Worm (Caenorhabditis elegans): ENCODE measurements around the gene R02F2.10.

R02F2.10 gene

DNA sequence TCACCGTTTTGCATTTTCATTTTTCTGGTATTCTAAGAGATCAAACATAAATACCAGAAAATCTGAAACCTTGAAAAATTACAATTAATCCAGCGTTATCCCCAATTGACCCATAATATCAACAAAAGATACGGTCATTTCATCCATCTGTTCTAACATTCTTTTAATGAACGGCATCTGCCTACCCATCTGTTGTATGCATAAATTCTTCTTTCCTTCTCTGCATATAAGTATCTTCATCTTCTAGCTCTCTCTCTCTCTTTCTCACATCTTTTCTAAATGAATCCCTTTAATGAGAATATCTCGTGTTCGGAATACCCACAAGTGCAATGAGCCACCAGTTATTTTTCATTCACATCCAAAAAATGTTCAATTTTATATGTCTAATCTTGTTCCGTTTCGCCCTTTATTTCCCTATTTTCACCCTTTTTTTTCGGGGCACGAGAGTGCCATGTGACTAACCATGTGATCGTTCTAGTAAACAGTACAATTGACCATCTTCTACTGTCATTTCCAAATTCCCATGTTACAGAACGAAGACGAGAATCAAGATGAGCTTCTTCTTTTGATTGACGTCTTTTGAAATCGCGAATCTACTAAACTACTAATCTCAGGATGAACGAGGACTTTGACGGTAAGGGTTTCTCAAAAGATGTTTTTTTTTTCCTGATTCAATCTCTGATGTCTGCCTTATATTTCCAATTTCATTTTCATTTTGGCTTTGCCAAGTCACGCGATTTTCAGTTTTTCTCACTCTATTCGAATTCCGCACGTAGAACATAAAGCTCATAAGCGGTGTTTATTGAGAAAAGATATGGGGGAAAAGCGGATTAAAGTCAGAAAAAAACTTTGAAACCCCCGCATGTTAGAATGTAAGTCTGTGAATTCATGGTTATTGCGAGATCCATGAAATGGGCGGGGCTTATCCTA is 23.5 kb downstream of the R02F2.10 start, which contains the start of gene R02F2.1 (continued):
- TF ChIP-seq aha-1 (tag) (peak; percentile 83), zip-11 (GFP tag; IDR thresholded peaks at IDR 0.05) (no peak), ama-1 (optimal IDR thresholded peaks at IDR 0.05) (peak; percentile 36), hlh-30 (tag; optimal IDR thresholded peaks at IDR 0.05; ENCODE audit: insufficient read depth) (peak; percentile 90), unc-130 (GFP tag; optimal IDR thresholded peaks at IDR 0.05) (no peak), dve-1 (tag; optimal IDR thresholded peaks at IDR 0.05; ENCODE audit: insufficient read depth) (peak; percentile 59), hlh-11 (tag; optimal IDR thresholded peaks at IDR 0.05) (peak; percentile 30), hif-1 (tag; optimal IDR thresholded peaks at IDR 0.05) (peak in 1 of 2 experiments; percentile 38)

DNA sequence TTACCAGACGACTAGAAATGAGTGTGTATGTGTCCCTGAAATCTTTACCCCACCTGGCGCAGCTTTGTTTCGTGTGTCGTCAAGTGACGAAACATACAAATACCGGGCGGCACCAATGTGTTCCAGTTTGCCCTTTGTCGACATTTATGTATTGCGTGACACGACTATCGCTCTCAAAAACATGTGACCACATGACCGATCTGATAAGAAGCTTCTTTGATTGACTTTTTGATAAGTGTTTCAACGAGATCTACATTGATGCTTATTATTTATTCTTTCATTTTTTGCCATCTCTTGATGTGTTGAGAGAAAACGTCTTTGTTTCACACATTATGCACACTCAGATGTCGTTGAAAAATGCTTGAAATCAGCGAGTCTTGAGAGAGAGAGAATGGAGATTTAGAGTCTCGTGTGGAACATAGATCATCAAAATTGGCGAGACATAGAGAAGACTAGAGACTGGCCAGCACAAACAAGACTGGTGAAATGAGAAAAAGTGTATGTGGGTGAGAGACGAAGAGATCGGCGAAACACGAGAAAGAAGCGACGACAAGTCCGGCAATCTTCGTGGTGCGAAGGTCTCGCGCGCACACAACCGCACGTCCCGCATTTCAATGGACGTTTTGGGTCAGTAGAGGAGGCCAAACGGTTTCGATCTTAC is 24.9 kb downstream of the R02F2.10 start:
- TF ChIP-seq nhr-11 (tag; optimal IDR thresholded peaks at IDR 0.05), result peak; percentile 46
- no peak for TF ChIP-seq attf-4 (tag; optimal IDR thresholded peaks at IDR 0.05)
- TF ChIP-seq spr-1 (tag; optimal IDR thresholded peaks at IDR 0.05), result no peak
- peak; percentile 77 for TF ChIP-seq ama-1 (optimal IDR thresholded peaks at IDR 0.05)
- TF ChIP-seq zfp-3 (GFP tag; conservative IDR thresholded peaks at IDR 0.05), result 0 out of 2 replicates have a peak, but pooled peaks have one; percentile 30
- TF ChIP-seq dmd-9 (GFP tag; IDR thresholded peaks at IDR 0.05), result no peak
- TF ChIP-seq rbr-2 (tag; optimal IDR thresholded peaks at IDR 0.05), result peak; percentile 4
- no peak for TF ChIP-seq sdz-12 (GFP tag; optimal IDR thresholded peaks at IDR 0.05)
- TF ChIP-seq fkh-10 (GFP tag; optimal IDR thresholded peaks at IDR 0.05), result peak; percentile 46
- TF ChIP-seq cey-2 (tag; optimal IDR thresholded peaks at IDR 0.05; ENCODE audit: borderline replicate concordance, insufficient read depth), result peak; percentile 34
- peak; percentile 15 for TF ChIP-seq dpl-1 (GFP tag; optimal IDR thresholded peaks at IDR 0.05)
- no peak for TF ChIP-seq lin-13 (GFP tag; optimal IDR thresholded peaks at IDR 0.05)
- TF ChIP-seq ceh-82 (tag; optimal IDR thresholded peaks at IDR 0.05), result no peak
- TF ChIP-seq lim-7 (GFP tag; IDR thresholded peaks at IDR 0.05), result no peak
- TF ChIP-seq nhr-102 (tag; optimal IDR thresholded peaks at IDR 0.05), result peak; percentile 42
- peak; percentile 76 for TF ChIP-seq dmd-6 (GFP tag; IDR thresholded peaks at IDR 0.05)
- no peak for TF ChIP-seq Y75B8A.6 (GFP tag; IDR thresholded peaks at IDR 0.05)
- TF ChIP-seq duxl-1 (tag; optimal IDR thresholded peaks at IDR 0.05; ENCODE audit: poor library complexity), result no peak
- no peak for TF ChIP-seq gei-8 (GFP tag; optimal IDR thresholded peaks at IDR 0.05)
- TF ChIP-seq ztf-7 (tag; optimal IDR thresholded peaks at IDR 0.05), result peak; percentile 93
- peak; percentile 74 for TF ChIP-seq pqm-1 (tag; optimal IDR thresholded peaks at IDR 0.05)
- no peak for TF ChIP-seq ZK337.2 (GFP tag; IDR thresholded peaks at IDR 0.05)
- TF ChIP-seq ceh-62 (tag; optimal IDR thresholded peaks at IDR 0.05), result no peak
- no peak for TF ChIP-seq F44E2.7 (GFP tag; IDR thresholded peaks at IDR 0.05)
- peak; percentile 49; the same call in 1 of the 2 replicates for TF ChIP-seq hmg-1.1 (GFP tag; IDR thresholded peaks at IDR 0.05)
- TF ChIP-seq php-3 (GFP tag; IDR thresholded peaks at IDR 0.05), result peak; percentile 79
- TF ChIP-seq nhr-77 (tag; optimal IDR thresholded peaks at IDR 0.05), result peak; percentile 45
- TF ChIP-seq nhr-10 (tag; optimal IDR thresholded peaks at IDR 0.05), result peak; percentile 65
- peak; percentile 66 for TF ChIP-seq mes-2 (tag; optimal IDR thresholded peaks at IDR 0.05; ENCODE audit: poor library complexity, severe bottlenecking)
- TF ChIP-seq Y5F2A.4 (GFP tag; optimal IDR thresholded peaks at IDR 0.05), result no peak
- no peak for TF ChIP-seq ztf-11 (tag; optimal IDR thresholded peaks at IDR 0.05)
- no peak for TF ChIP-seq R02D3.7 (tag; optimal IDR thresholded peaks at IDR 0.05)
- peak; percentile 94 for TF ChIP-seq hlh-11 (tag; optimal IDR thresholded peaks at IDR 0.05)
- TF ChIP-seq egl-27 (tag; optimal IDR thresholded peaks at IDR 0.05), result no peak
- peak; percentile 33; the same call in 1 of the 2 replicates for TF ChIP-seq tra-1 (GFP tag; IDR thresholded peaks at IDR 0.05)
- TF ChIP-seq aha-1 (tag), result peak; percentile 98
- TF ChIP-seq set-16 (GFP tag; IDR thresholded peaks at IDR 0.05), result peak; percentile 43; the same call in 1 of the 2 replicates
- TF ChIP-seq egl-43 (GFP tag; IDR thresholded peaks at IDR 0.05), result peak; percentile 32; the same call in 1 of the 2 replicates
- no peak for TF ChIP-seq mxl-2 (GFP tag; conservative IDR thresholded peaks at IDR 0.05)
- peak; percentile 85 for TF ChIP-seq T20F7.1 (GFP tag; optimal IDR thresholded peaks at IDR 0.05)
